Worm (Caenorhabditis elegans): ENCODE data around the gene cpr-6.

The cpr-6 gene

ce11 chrX:6609717-6610116, 2.7 kb downstream of the cpr-6 start, which contains the start of gene C25B8.8:
C25B8.8 (plus strand) TSS chrX:6610017.
- TF ChIP-seq nhr-11 (tag; optimal IDR thresholded peaks at IDR 0.05) (no peak), unc-86 (tag; optimal IDR thresholded peaks at IDR 0.05) (no peak), aly-2 (tag; optimal IDR thresholded peaks at IDR 0.05) (no peak), lin-15B (tag; optimal IDR thresholded peaks at IDR 0.05) (no peak), pag-3 (tag; optimal IDR thresholded peaks at IDR 0.05; ENCODE audit: borderline replicate concordance, insufficient read depth) (no peak), vab-15 (tag; optimal IDR thresholded peaks at IDR 0.05) (no peak), nhr-47 (tag; optimal IDR thresholded peaks at IDR 0.05) (no peak), ceh-8 (GFP tag; optimal IDR thresholded peaks at IDR 0.05) (no peak), zip-4 (GFP tag; optimal IDR thresholded peaks at IDR 0.05) (no peak), lir-3 (tag; optimal IDR thresholded peaks at IDR 0.05; ENCODE audit: poor library complexity) (no peak), nhr-84 (tag; optimal IDR thresholded peaks at IDR 0.05) (no peak), ceh-90 (tag; optimal IDR thresholded peaks at IDR 0.05) (no peak), dsc-1 (tag; optimal IDR thresholded peaks at IDR 0.05) (no peak), xbp-1 (tag; optimal IDR thresholded peaks at IDR 0.05) (no peak), lsy-2 (tag; optimal IDR thresholded peaks at IDR 0.05) (no peak), isw-1 (GFP tag; IDR thresholded peaks at IDR 0.05) (no peak), ceh-63 (GFP tag; optimal IDR thresholded peaks at IDR 0.05) (no peak)

ce11 chrX:6613537-6613936, 6.5 kb downstream of the cpr-6 start:
- TF ChIP-seq ceh-8 (GFP tag; optimal IDR thresholded peaks at IDR 0.05) (no peak), lin-14 (GFP tag; optimal IDR thresholded peaks at IDR 0.05) (peak; percentile 55), dpl-1 (GFP tag; optimal IDR thresholded peaks at IDR 0.05) (no peak), ama-1 (optimal IDR thresholded peaks at IDR 0.05) (no peak), isw-1 (GFP tag; IDR thresholded peaks at IDR 0.05) (no peak), nhr-19 (GFP tag; conservative IDR thresholded peaks at IDR 0.05) (no peak), nhr-85 (tag) (no peak)

ce11 chrX:6617622-6618021, 10.6 kb downstream of the cpr-6 start:
- TF ChIP-seq ceh-82 (tag; optimal IDR thresholded peaks at IDR 0.05) (no peak), C34B4.2 (tag; optimal IDR thresholded peaks at IDR 0.05) (no peak), nhr-12 (tag; optimal IDR thresholded peaks at IDR 0.05) (no peak), ceh-8 (GFP tag; optimal IDR thresholded peaks at IDR 0.05) (no peak), lin-39 (tag; optimal IDR thresholded peaks at IDR 0.05) (no peak), aha-1 (tag; optimal IDR thresholded peaks at IDR 0.05) (no peak), sox-4 (tag; optimal IDR thresholded peaks at IDR 0.05) (no peak), lin-15B (tag; optimal IDR thresholded peaks at IDR 0.05) (no peak), snpc-4 (tag; optimal IDR thresholded peaks at IDR 0.05) (no peak)

- TF ChIP-seq vab-15 (tag; optimal IDR thresholded peaks at IDR 0.05), result no peak
- no peak for TF ChIP-seq fkh-4 (tag; optimal IDR thresholded peaks at IDR 0.05; ENCODE audit: borderline replicate concordance)
- TF ChIP-seq tbx-2 (tag; optimal IDR thresholded peaks at IDR 0.05), result no peak
- no peak for TF ChIP-seq unc-98 (GFP tag; IDR thresholded peaks at IDR 0.05)
- TF ChIP-seq rnt-1 (tag; optimal IDR thresholded peaks at IDR 0.05), result no peak
Observed at ce11 chrX:6618712-6619111, 11.7 kb downstream of the cpr-6 start, which contains the start of gene kqt-1. kqt-1 (plus strand) TSS chrX:6619012.

ce11 chrX:6622552-6623236, 15.7 kb downstream of the cpr-6 start, which contains the start of gene clec-266:
clec-266 (minus strand) TSS chrX:6622915.
- TF ChIP-seq fkh-4 (tag; optimal IDR thresholded peaks at IDR 0.05; ENCODE audit: borderline replicate concordance) (no peak), unc-130 (tag; optimal IDR thresholded peaks at IDR 0.05) (no peak), ceh-8 (GFP tag; optimal IDR thresholded peaks at IDR 0.05) (no peak), ceh-88 (GFP tag; IDR thresholded peaks at IDR 0.05) (no peak), F16B12.6 (tag; optimal IDR thresholded peaks at IDR 0.05) (no peak), dpl-1 (GFP tag; optimal IDR thresholded peaks at IDR 0.05) (no peak), pag-3 (tag; optimal IDR thresholded peaks at IDR 0.05; ENCODE audit: borderline replicate concordance, insufficient read depth) (no peak)
